Fruit fly (Drosophila melanogaster) whole organism, embryonic: ENCODE results near the gene MBD-like.

ENCODE experiments used
- Atf-2 ChIP-seq: fragments of 200-800 bp; sonication (Bioruptor generic); optimal IDR thresholded peaks from 2 replicates; lab custom pipeline; 2016; ENCODE audit warnings: missing biosample characterization, missing genetic modification characterization
- B-H2 ChIP-seq: fragments of 200-800 bp; sonication (Bioruptor generic); optimal IDR thresholded peaks from 2 replicates; lab custom pipeline; 2018; ENCODE audit warnings: missing biosample characterization, mild to moderate bottlenecking, missing genetic modification characterization
- Bgb ChIP-seq: fragments of 200-800 bp; sonication (Bioruptor generic); IDR thresholded peaks from 2 replicates; pipeline ENCODE4 v1.3.6; 2022; ENCODE audit warnings: missing biosample characterization, missing genetic modification characterization; ENCODE audit not compliant: partially characterized antibody
- CG10274 ChIP-seq: fragments of 200-800 bp; sonication (Bioruptor generic); optimal IDR thresholded peaks from 3 replicates; lab custom pipeline; 2017; ENCODE audit warnings: missing biosample characterization, mild to moderate bottlenecking, missing genetic modification characterization
- CG10979 ChIP-seq: fragments of 200-800 bp; sonication (Bioruptor generic); optimal IDR thresholded peaks from 2 replicates; lab custom pipeline; 2018; ENCODE audit warnings: missing biosample characterization, mild to moderate bottlenecking, missing genetic modification characterization, moderate library complexity
- CG11093 ChIP-seq: fragments of 200-800 bp; sonication (Bioruptor generic); IDR thresholded peaks from 3 replicates; pipeline ENCODE4 v1.3.6; 2022; ENCODE audit warnings: missing biosample characterization, missing genetic modification characterization
- CG11456 ChIP-seq: fragments of 200-800 bp; sonication (Bioruptor generic); IDR thresholded peaks from 3 replicates; pipeline ENCODE4 v1.3.6; 2022; ENCODE audit warnings: missing biosample characterization, missing genetic modification characterization
- CG11696 ChIP-seq: fragments of 200-800 bp; sonication (Bioruptor generic); IDR thresholded peaks from 2 replicates; pipeline ENCODE4 v1.3.6; 2022; ENCODE audit warnings: missing biosample characterization, missing genetic modification characterization
- CG14014 ChIP-seq: fragments of 200-800 bp; sonication (Bioruptor generic); IDR thresholded peaks from 2 replicates; pipeline ENCODE4 v1.3.6; 2022; ENCODE audit warnings: missing biosample characterization, missing genetic modification characterization
- CG16779 ChIP-seq: fragments of 200-800 bp; sonication (Bioruptor generic); IDR thresholded peaks from 2 replicates; pipeline ENCODE4 v1.3.6; 2022; ENCODE audit warnings: missing biosample characterization, missing genetic modification characterization
- CG16863 ChIP-seq: fragments of 200-800 bp; sonication (Bioruptor generic); optimal IDR thresholded peaks from 3 replicates; lab custom pipeline; 2016; ENCODE audit warnings: missing biosample characterization, missing genetic modification characterization
- CG17328 ChIP-seq: fragments of 200-800 bp; sonication (Bioruptor generic); IDR thresholded peaks from 2 replicates; pipeline ENCODE4 v1.3.6; 2022; ENCODE audit warnings: missing biosample characterization, missing genetic modification characterization
- CG34376 ChIP-seq: fragments of 200-800 bp; sonication (Bioruptor generic); optimal IDR thresholded peaks from 2 replicates; lab custom pipeline; 2018; ENCODE audit warnings: missing biosample characterization, mild to moderate bottlenecking, missing genetic modification characterization
- CG7372 ChIP-seq: fragments of 200-800 bp; sonication (Bioruptor generic); IDR thresholded peaks from 2 replicates; pipeline ENCODE4 v1.3.6; 2022; ENCODE audit warnings: missing biosample characterization, missing genetic modification characterization
- CG8924 ChIP-seq: fragments of 200-800 bp; optimal IDR thresholded peaks from 3 replicates; lab custom pipeline; 2019; ENCODE audit warnings: missing biosample characterization, mild to moderate bottlenecking, missing genetic modification characterization, moderate library complexity
- CG9215 ChIP-seq: fragments of 200-800 bp; sonication (Bioruptor generic); IDR thresholded peaks from 2 replicates; pipeline ENCODE4 v1.3.6; 2022; ENCODE audit warnings: missing biosample characterization, missing genetic modification characterization
- CoRest ChIP-seq: fragments of 200-800 bp; sonication (Bioruptor generic); optimal IDR thresholded peaks from 3 replicates; lab custom pipeline; 2018; ENCODE audit warnings: missing biosample characterization, mild to moderate bottlenecking, missing genetic modification characterization, moderate library complexity
- Doc2 ChIP-seq: fragments of 200-800 bp; sonication (Bioruptor generic); IDR thresholded peaks from 2 replicates; pipeline ENCODE4 v1.3.6; 2022; ENCODE audit warnings: missing biosample characterization, missing genetic modification characterization
- Doc3 ChIP-seq: fragments of 200-800 bp; sonication (Bioruptor generic); IDR thresholded peaks from 3 replicates; pipeline ENCODE4 v1.3.6; 2022; ENCODE audit warnings: missing biosample characterization, missing genetic modification characterization; ENCODE audit not compliant: partially characterized antibody
- E2f2 ChIP-seq: fragments of 200-800 bp; sonication (Bioruptor generic); IDR thresholded peaks from 2 replicates; pipeline ENCODE4 v1.3.6; 2022; ENCODE audit warnings: missing biosample characterization, missing genetic modification characterization
- Gug ChIP-seq: fragments of 200-800 bp; sonication (Bioruptor generic); IDR thresholded peaks from 4 replicates; pipeline ENCODE4 v1.3.6; 2022; ENCODE audit warnings: missing biosample characterization, missing genetic modification characterization
- HLH4C ChIP-seq: fragments of 200-800 bp; sonication (Bioruptor generic); IDR thresholded peaks from 3 replicates; pipeline ENCODE4 v1.3.6; 2022; ENCODE audit warnings: missing biosample characterization, missing genetic modification characterization; ENCODE audit not compliant: partially characterized antibody
- HmgZ ChIP-seq: fragments of 200-800 bp; sonication (Bioruptor generic); optimal IDR thresholded peaks from 2 replicates; lab custom pipeline; 2018; ENCODE audit warnings: missing biosample characterization, mild to moderate bottlenecking, missing genetic modification characterization
- Hmx ChIP-seq: fragments of 200-800 bp; sonication (Bioruptor generic); optimal IDR thresholded peaks from 2 replicates; lab custom pipeline; 2016; ENCODE audit warnings: missing biosample characterization, missing genetic modification characterization
- Hr39 ChIP-seq: fragments of >200 bp; optimal IDR thresholded peaks from 2 replicates; lab custom pipeline; 2017
- Hsf ChIP-seq: fragments of 200-800 bp; sonication (Bioruptor generic); optimal IDR thresholded peaks from 3 replicates; lab custom pipeline; 2016; ENCODE audit warnings: missing biosample characterization, missing genetic modification characterization
- PHDP ChIP-seq: fragments of 200-800 bp; sonication (Bioruptor generic); optimal IDR thresholded peaks from 3 replicates; lab custom pipeline; 2018; ENCODE audit warnings: missing biosample characterization, mild to moderate bottlenecking, missing genetic modification characterization, moderate library complexity
- Spps ChIP-seq: fragments of 200-800 bp; sonication (Bioruptor generic); optimal IDR thresholded peaks from 2 replicates; lab custom pipeline; 2018; ENCODE audit warnings: missing biosample characterization, mild to moderate bottlenecking, missing genetic modification characterization
- Ssrp ChIP-seq: fragments of 200-800 bp; sonication (Bioruptor generic); optimal IDR thresholded peaks from 2 replicates; lab custom pipeline; 2018; ENCODE audit warnings: missing biosample characterization, mild to moderate bottlenecking, missing genetic modification characterization, moderate library complexity
- Trl ChIP-seq, 3 experiments: fragments of >200 bp in 2 of 3; fragments of 200-800 bp in 1 of 3; sonication (Bioruptor generic) in 1 of 3; optimal IDR thresholded peaks; 2 replicates in 1 of 3; 3 replicates in 2 of 3; lab custom pipeline; 2016 to 2017; ENCODE audit warnings: missing biosample characterization in 1 of 3, missing genetic modification characterization in 1 of 3
- ase ChIP-seq: fragments of 200-800 bp; sonication (Bioruptor generic); IDR thresholded peaks from 3 replicates; pipeline ENCODE4 v1.3.6; 2022; ENCODE audit warnings: missing biosample characterization, missing genetic modification characterization
- br ChIP-seq: fragments of >200 bp; optimal IDR thresholded peaks from 2 replicates; lab custom pipeline; 2017
- cad ChIP-seq: fragments of >200 bp; optimal IDR thresholded peaks from 2 replicates; lab custom pipeline; 2017; ENCODE audit warnings: missing biosample characterization, missing genetic modification characterization
- cg ChIP-seq: fragments of 200-800 bp; sonication (Bioruptor generic); optimal IDR thresholded peaks from 3 replicates; lab custom pipeline; 2019; ENCODE audit warnings: missing biosample characterization, mild to moderate bottlenecking, missing genetic modification characterization, moderate library complexity
- chm ChIP-seq: fragments of 200-800 bp; sonication (Bioruptor generic); IDR thresholded peaks from 2 replicates; pipeline ENCODE4 v1.3.6; 2022; ENCODE audit warnings: missing biosample characterization, missing genetic modification characterization
- dmrt99B ChIP-seq: fragments of 200-800 bp; sonication (Bioruptor generic); optimal IDR thresholded peaks from 2 replicates; lab custom pipeline; 2018; ENCODE audit warnings: missing biosample characterization, mild to moderate bottlenecking, missing genetic modification characterization, moderate library complexity
- gsb-n ChIP-seq: fragments of 200-800 bp; sonication (Bioruptor generic); optimal IDR thresholded peaks from 3 replicates; lab custom pipeline; 2018; ENCODE audit warnings: missing biosample characterization, mild to moderate bottlenecking, missing genetic modification characterization
- ham ChIP-seq: fragments of 200-800 bp; sonication (Bioruptor generic); IDR thresholded peaks from 2 replicates; pipeline ENCODE4 v1.3.6; 2022; ENCODE audit warnings: missing biosample characterization, missing genetic modification characterization
- jigr1 ChIP-seq: fragments of 200-800 bp; sonication (Bioruptor generic); IDR thresholded peaks from 3 replicates; pipeline ENCODE4 v1.3.6; 2022; ENCODE audit warnings: missing biosample characterization, missing genetic modification characterization
- ken ChIP-seq: fragments of 200-800 bp; sonication (Bioruptor generic); IDR thresholded peaks from 3 replicates; pipeline ENCODE4 v1.3.6; 2022; ENCODE audit warnings: missing biosample characterization, missing genetic modification characterization
- mam ChIP-seq: fragments of 200-800 bp; sonication (Bioruptor generic); optimal IDR thresholded peaks from 3 replicates; lab custom pipeline; 2016; ENCODE audit warnings: missing biosample characterization, missing genetic modification characterization
- pho ChIP-seq: fragments of 200-800 bp; sonication (Bioruptor generic); optimal IDR thresholded peaks from 2 replicates; lab custom pipeline; 2016; ENCODE audit warnings: missing biosample characterization, missing genetic modification characterization
- repo ChIP-seq: fragments of 200-800 bp; sonication (Bioruptor generic); optimal IDR thresholded peaks from 2 replicates; lab custom pipeline; 2016; ENCODE audit warnings: missing biosample characterization, missing genetic modification characterization
- seq ChIP-seq: fragments of 200-800 bp; sonication (Bioruptor generic); IDR thresholded peaks from 2 replicates; pipeline ENCODE4 v1.3.6; 2022; ENCODE audit warnings: missing biosample characterization, missing genetic modification characterization
- sima ChIP-seq: fragments of 200-800 bp; sonication (Bioruptor generic); optimal IDR thresholded peaks from 2 replicates; lab custom pipeline; 2016; ENCODE audit warnings: missing biosample characterization, missing genetic modification characterization
- tup ChIP-seq: fragments of 200-800 bp; sonication (Bioruptor generic); optimal IDR thresholded peaks from 2 replicates; lab custom pipeline; 2016; ENCODE audit warnings: missing biosample characterization, mild to moderate bottlenecking, missing genetic modification characterization, moderate library complexity
- vnd ChIP-seq: fragments of 200-800 bp; sonication (Bioruptor generic); IDR thresholded peaks from 3 replicates; pipeline ENCODE4 v1.3.6; 2022; ENCODE audit warnings: missing biosample characterization, missing genetic modification characterization; ENCODE audit not compliant: partially characterized antibody
- wdn ChIP-seq: fragments of 200-800 bp; sonication (Bioruptor generic); IDR thresholded peaks from 2 replicates; pipeline ENCODE4 v1.3.6; 2022; ENCODE audit warnings: missing biosample characterization, missing genetic modification characterization
- wek ChIP-seq: fragments of 200-800 bp; sonication (Bioruptor generic); optimal IDR thresholded peaks from 3 replicates; lab custom pipeline; 2018; ENCODE audit warnings: missing biosample characterization, mild to moderate bottlenecking, missing genetic modification characterization, moderate library complexity
- zfh2 ChIP-seq: fragments of 200-800 bp; sonication (Bioruptor generic); optimal IDR thresholded peaks from 2 replicates; lab custom pipeline; 2016; ENCODE audit warnings: missing biosample characterization, missing genetic modification characterization

The MBD-like gene

DNA sequence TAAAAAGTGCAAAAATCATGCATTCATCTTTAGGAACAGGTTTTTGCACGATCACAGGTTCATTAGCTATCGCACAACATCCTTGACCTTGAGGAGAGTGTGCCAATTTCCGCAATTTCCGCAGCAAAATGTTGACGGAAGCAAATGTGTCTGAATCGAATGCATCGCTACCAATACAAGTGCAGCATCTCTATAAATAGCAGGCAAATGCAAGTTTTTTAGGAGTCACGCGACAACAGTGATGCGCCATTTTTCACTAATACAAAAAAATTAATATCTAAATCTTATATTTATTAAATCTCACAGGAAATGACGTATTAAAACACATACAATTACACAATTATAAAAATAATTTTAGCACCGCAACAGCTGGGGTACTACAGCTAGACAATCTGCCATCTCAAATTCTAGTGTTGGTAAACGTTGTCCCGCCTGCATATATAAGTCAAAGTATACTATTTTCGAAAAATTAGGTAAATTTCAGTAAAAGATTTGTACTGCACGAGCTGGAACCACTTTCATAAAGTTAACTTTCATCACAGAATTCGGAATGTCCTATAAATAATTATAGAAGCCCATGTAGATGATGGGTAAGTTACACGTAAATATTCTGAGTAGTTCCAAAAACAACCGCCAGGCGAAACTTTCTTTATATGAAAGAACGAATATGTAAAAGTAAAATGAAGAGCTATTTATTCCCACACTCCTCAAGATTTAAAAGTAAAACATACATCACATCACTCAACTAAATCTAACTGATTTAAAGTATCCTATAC, 14.4 kb downstream of the MBD-like start, which contains the start of gene CG9399 (continued):
- TF ChIP-seq dmrt99B (tag; lab: Kevin White, UChicago) (peak; percentile 97), gsb-n (peak; percentile 98), wdn (GFP tag; lab: Robert Waterston, UW) (peak; percentile 92), ase (peak; percentile 98), pho (GFP tag; lab: Kevin White, UChicago) (peak; percentile 93), Gug (peak; percentile 98), Hsf (peak; percentile 98), CG11696 (peak; percentile 92), ken (peak; percentile 99), tup (peak; percentile 96), HmgZ (tag; lab: Kevin White, UChicago) (peak; percentile 97), Trl (optimal IDR thresholded peaks at IDR 0.05; lab: Kevin White, UChicago) (peak in 1 of 2 experiments; percentile 85), Trl (GFP tag; optimal IDR thresholded peaks at IDR 0.05; lab: Kevin White, UChicago) (peak; percentile 91), CG11456 (peak; percentile 97), zfh2 (GFP tag; lab: Kevin White, UChicago) (peak; percentile 94), CG16779 (GFP tag; lab: Robert Waterston, UW) (peak; percentile 89), Hr39 (no peak), CG16863 (GFP tag; lab: Kevin White, UChicago) (peak; percentile 93), chm (GFP tag; lab: Robert Waterston, UW) (peak; percentile 98), seq (GFP tag; lab: Robert Waterston, UW) (peak; percentile 96), Ssrp (tag; lab: Kevin White, UChicago) (peak; percentile 99), CG10274 (GFP tag; lab: Kevin White, UChicago) (peak; percentile 82), Bgb (GFP tag; lab: Robert Waterston, UW) (peak; percentile 65; the same call in 1 of the 2 replicates), Atf-2 (GFP tag; lab: Kevin White, UChicago) (peak; percentile 91), cg (GFP tag; lab: Kevin White, UChicago) (peak; percentile 94), CG34376 (peak; percentile 64), CG11093 (GFP tag; lab: Robert Waterston, UW) (peak; percentile 96), B-H2 (GFP tag; lab: Kevin White, UChicago) (peak; percentile 94), Spps (peak; percentile 94), CG7372 (GFP tag; lab: Robert Waterston, UW) (peak; percentile 97), HLH4C (GFP tag; lab: Robert Waterston, UW) (0 out of 3 replicates have a peak, but pooled peaks have one; percentile 38), E2f2 (GFP tag; lab: Robert Waterston, UW) (peak; percentile 83), vnd (GFP tag; lab: Robert Waterston, UW) (peak; percentile 51), CoRest (tag; lab: Kevin White, UChicago) (peak; percentile 98), PHDP (peak; percentile 97), jigr1 (GFP tag; lab: Robert Waterston, UW) (peak; percentile 93), Hmx (GFP tag; lab: Kevin White, UChicago) (peak; percentile 88), cad (GFP tag; lab: Kevin White, UChicago) (no peak), CG9215 (GFP tag; lab: Robert Waterston, UW) (peak; percentile 92), CG14014 (GFP tag; lab: Robert Waterston, UW) (peak; percentile 98), Doc3 (GFP tag; lab: Robert Waterston, UW) (0 out of 3 replicates have a peak, but pooled peaks have one; percentile 43), repo (peak; percentile 84), wek (GFP tag; lab: Kevin White, UChicago) (peak; percentile 77), sima (GFP tag; lab: Kevin White, UChicago) (peak; percentile 83), CG8924 (tag; lab: Kevin White, UChicago) (peak; percentile 97), br (lab: Kevin White, UChicago) (no peak), ham (peak; percentile 88), CG17328 (peak; percentile 98), CG10979 (tag; lab: Kevin White, UChicago) (peak; percentile 95), mam (peak; percentile 92), Doc2 (GFP tag; lab: Robert Waterston, UW) (peak; percentile 85)
